Fruit fly (Drosophila melanogaster) whole organism, embryonic: ENCODE results near the gene UbcE2H.

Source experiments
- CG10462 ChIP-seq: fragments of 200-800 bp; sonication (Bioruptor generic); optimal IDR thresholded peaks from 2 replicates; lab custom pipeline; 2016; ENCODE audit warnings: missing biosample characterization, missing genetic modification characterization
- CG10543 ChIP-seq: fragments of 200-800 bp; sonication (Bioruptor generic); optimal IDR thresholded peaks from 3 replicates; lab custom pipeline; 2017; ENCODE audit warnings: missing biosample characterization, mild to moderate bottlenecking, missing genetic modification characterization, moderate library complexity
- CG11398 ChIP-seq: fragments of 200-800 bp; sonication (Bioruptor generic); optimal IDR thresholded peaks from 2 replicates; lab custom pipeline; 2016; ENCODE audit warnings: missing biosample characterization, missing genetic modification characterization
- CG11695 ChIP-seq: fragments of 200-800 bp; sonication (Bioruptor generic); IDR thresholded peaks from 3 replicates; pipeline ENCODE4 v1.3.6; 2022; ENCODE audit warnings: missing biosample characterization, missing genetic modification characterization
- CG12391 ChIP-seq: fragments of 200-800 bp; sonication (Bioruptor generic); optimal IDR thresholded peaks from 3 replicates; lab custom pipeline; 2018; ENCODE audit warnings: missing biosample characterization, mild to moderate bottlenecking, missing genetic modification characterization, moderate library complexity
- CG1647 ChIP-seq: fragments of 200-800 bp; sonication (Bioruptor generic); optimal IDR thresholded peaks from 3 replicates; lab custom pipeline; 2016; ENCODE audit warnings: missing biosample characterization, missing genetic modification characterization
- CG17361 ChIP-seq: fragments of 200-800 bp; sonication (Bioruptor generic); IDR thresholded peaks from 3 replicates; pipeline ENCODE4 v1.3.6; 2022; ENCODE audit warnings: missing biosample characterization, missing genetic modification characterization
- CG17385 ChIP-seq: fragments of 200-800 bp; sonication (Bioruptor generic); optimal IDR thresholded peaks from 3 replicates; lab custom pipeline; 2018; ENCODE audit warnings: missing biosample characterization, mild to moderate bottlenecking, missing genetic modification characterization
- CG17912 ChIP-seq: fragments of 200-800 bp; sonication (Bioruptor generic); optimal IDR thresholded peaks from 2 replicates; lab custom pipeline; 2018; ENCODE audit warnings: missing biosample characterization, mild to moderate bottlenecking, missing genetic modification characterization
- CG2712 ChIP-seq: fragments of 200-800 bp; optimal IDR thresholded peaks from 3 replicates; lab custom pipeline; 2019; ENCODE audit warnings: missing biosample characterization, mild to moderate bottlenecking, missing genetic modification characterization, moderate library complexity
- CG30431 ChIP-seq: fragments of 200-800 bp; sonication (Bioruptor generic); optimal IDR thresholded peaks from 2 replicates; lab custom pipeline; 2017; ENCODE audit warnings: missing biosample characterization, missing genetic modification characterization
- CG31224 ChIP-seq: fragments of 200-800 bp; sonication (Bioruptor generic); IDR thresholded peaks from 2 replicates; pipeline ENCODE4 v1.3.6; 2022; ENCODE audit warnings: missing biosample characterization, missing genetic modification characterization
- CG32772 ChIP-seq: fragments of 200-800 bp; sonication (Bioruptor generic); IDR thresholded peaks from 2 replicates; pipeline ENCODE4 v1.3.6; 2022; ENCODE audit warnings: missing biosample characterization, missing genetic modification characterization
- CG34224 ChIP-seq: fragments of 200-800 bp; sonication (Bioruptor generic); IDR thresholded peaks from 3 replicates; pipeline ENCODE4 v1.3.6; 2022; ENCODE audit warnings: missing biosample characterization, missing genetic modification characterization; ENCODE audit not compliant: partially characterized antibody
- CG4360 ChIP-seq: fragments of 200-800 bp; sonication (Bioruptor generic); IDR thresholded peaks from 2 replicates; pipeline ENCODE4 v1.3.6; 2022; ENCODE audit warnings: missing biosample characterization, missing genetic modification characterization
- CG6175 ChIP-seq: fragments of 200-800 bp; sonication (Bioruptor generic); IDR thresholded peaks from 3 replicates; pipeline ENCODE4 v1.3.6; 2022; ENCODE audit warnings: missing biosample characterization, missing genetic modification characterization
- CG6254 ChIP-seq: fragments of 200-800 bp; sonication (Bioruptor generic); optimal IDR thresholded peaks from 3 replicates; lab custom pipeline; 2017; ENCODE audit warnings: mild to moderate bottlenecking, missing biosample characterization, missing genetic modification reagents, missing genetic modification characterization
- CG7271 ChIP-seq: fragments of 200-800 bp; sonication (Bioruptor generic); optimal IDR thresholded peaks from 2 replicates; lab custom pipeline; 2018; ENCODE audit warnings: missing biosample characterization, mild to moderate bottlenecking, missing genetic modification characterization, moderate library complexity
- CG8924 ChIP-seq: fragments of 200-800 bp; optimal IDR thresholded peaks from 3 replicates; lab custom pipeline; 2019; ENCODE audit warnings: missing biosample characterization, mild to moderate bottlenecking, missing genetic modification characterization, moderate library complexity
- CG9609 ChIP-seq: fragments of 200-800 bp; sonication (Bioruptor generic); optimal IDR thresholded peaks from 3 replicates; lab custom pipeline; 2016; ENCODE audit warnings: missing biosample characterization, missing genetic modification characterization
- CG9727 ChIP-seq: fragments of 200-800 bp; sonication (Bioruptor generic); optimal IDR thresholded peaks from 3 replicates; lab custom pipeline; 2017; ENCODE audit warnings: missing biosample characterization, mild to moderate bottlenecking, missing genetic modification characterization
- D ChIP-seq, 2 experiments: fragments of 200-800 bp in 1 of 2; fragments of >200 bp in 1 of 2; sonication (Bioruptor generic) in 1 of 2; optimal IDR thresholded peaks; 2 replicates in 1 of 2; 3 replicates in 1 of 2; lab custom pipeline; 2017; ENCODE audit warnings: mild to moderate bottlenecking in 1 of 2, missing biosample characterization in 1 of 2, missing genetic modification characterization in 1 of 2, missing genetic modification reagents in 1 of 2
- D19B ChIP-seq: fragments of 200-800 bp; sonication (Bioruptor generic); optimal IDR thresholded peaks from 2 replicates; lab custom pipeline; 2017; ENCODE audit warnings: missing biosample characterization, mild to moderate bottlenecking, missing genetic modification characterization
- Dll ChIP-seq: fragments of 200-800 bp; sonication (Bioruptor generic); IDR thresholded peaks from 4 replicates; pipeline ENCODE4 v1.3.6; 2022; ENCODE audit warnings: missing biosample characterization, missing genetic modification characterization; ENCODE audit not compliant: partially characterized antibody
- Drgx ChIP-seq: fragments of 200-800 bp; sonication (Bioruptor generic); IDR thresholded peaks from 2 replicates; pipeline ENCODE4 v1.3.6; 2022; ENCODE audit warnings: missing biosample characterization, missing genetic modification characterization
- Med ChIP-seq: fragments of 200-800 bp; sonication (Bioruptor generic); peaks from one replicate; lab custom pipeline; 2016; ENCODE audit warnings: missing biosample characterization, missing genetic modification characterization, mild to moderate bottlenecking, inconsistent platforms, moderate library complexity
- NFAT ChIP-seq: fragments of 200-800 bp; sonication (Bioruptor generic); IDR thresholded peaks from 2 replicates; pipeline ENCODE4 v1.3.6; 2022; ENCODE audit warnings: missing biosample characterization, missing genetic modification characterization
- NK7.1 ChIP-seq: fragments of 200-800 bp; sonication (Bioruptor generic); optimal IDR thresholded peaks from 3 replicates; lab custom pipeline; 2016; ENCODE audit warnings: missing biosample characterization, missing genetic modification characterization
- Side ChIP-seq: fragments of 200-800 bp; sonication (Bioruptor generic); optimal IDR thresholded peaks from 2 replicates; lab custom pipeline; 2016; ENCODE audit warnings: missing biosample characterization, missing genetic modification characterization
- Sox100B ChIP-seq: fragments of 200-800 bp; sonication (Bioruptor generic); optimal IDR thresholded peaks from 3 replicates; lab custom pipeline; 2018; ENCODE audit warnings: missing biosample characterization, mild to moderate bottlenecking, missing genetic modification characterization
- Sox102F ChIP-seq: fragments of 200-800 bp; sonication (Bioruptor generic); optimal IDR thresholded peaks from 2 replicates; lab custom pipeline; 2018; ENCODE audit warnings: missing biosample characterization, mild to moderate bottlenecking, missing genetic modification characterization, moderate library complexity
- Xrp1 ChIP-seq: fragments of 200-800 bp; sonication (Bioruptor generic); IDR thresholded peaks from 2 replicates; pipeline ENCODE4 v1.3.6; 2022; ENCODE audit warnings: missing biosample characterization, missing genetic modification characterization
- ato ChIP-seq: fragments of 200-800 bp; sonication (Bioruptor generic); IDR thresholded peaks from 2 replicates; pipeline ENCODE4 v1.3.6; 2022; ENCODE audit warnings: missing biosample characterization, missing genetic modification characterization; ENCODE audit not compliant: partially characterized antibody
- dpn ChIP-seq, 2 experiments: fragments of 200-800 bp; sonication (Bioruptor generic); optimal IDR thresholded peaks; 3 replicates each; lab custom pipeline; 2016; ENCODE audit warnings: missing biosample characterization in 2 of 2, missing genetic modification characterization in 2 of 2
- dysf ChIP-seq: fragments of 200-800 bp; sonication (Bioruptor generic); IDR thresholded peaks from 3 replicates; pipeline ENCODE4 v1.3.6; 2022; ENCODE audit warnings: missing biosample characterization, missing genetic modification characterization
- eve ChIP-seq, 2 experiments: fragments of >200 bp; optimal IDR thresholded peaks; 2 replicates each; lab custom pipeline; 2017; ENCODE audit warnings: missing biosample characterization in 2 of 2, missing genetic modification characterization in 2 of 2
- fd64A ChIP-seq: fragments of 200-800 bp; sonication (Bioruptor generic); optimal IDR thresholded peaks from 3 replicates; lab custom pipeline; 2018; ENCODE audit warnings: missing biosample characterization, mild to moderate bottlenecking, missing genetic modification characterization
- gem ChIP-seq: fragments of 200-800 bp; sonication (Bioruptor generic); optimal IDR thresholded peaks from 2 replicates; lab custom pipeline; 2019; ENCODE audit warnings: missing biosample characterization, mild to moderate bottlenecking, missing genetic modification characterization, moderate library complexity
- grn ChIP-seq: fragments of 200-800 bp; sonication (Bioruptor generic); optimal IDR thresholded peaks from 3 replicates; lab custom pipeline; 2017; ENCODE audit warnings: missing biosample characterization, missing genetic modification characterization
- gt ChIP-seq: fragments of 200-800 bp; sonication (Bioruptor generic); IDR thresholded peaks from 2 replicates; pipeline ENCODE4 v1.3.6; 2022; ENCODE audit warnings: missing biosample characterization, missing genetic modification characterization
- ham ChIP-seq: fragments of 200-800 bp; sonication (Bioruptor generic); IDR thresholded peaks from 2 replicates; pipeline ENCODE4 v1.3.6; 2022; ENCODE audit warnings: missing biosample characterization, missing genetic modification characterization
- lmd ChIP-seq: fragments of 200-800 bp; sonication (Bioruptor generic); IDR thresholded peaks from 2 replicates; pipeline ENCODE4 v1.3.6; 2022; ENCODE audit warnings: missing biosample characterization, missing genetic modification characterization
- nmo ChIP-seq: fragments of 200-800 bp; sonication (Bioruptor generic); optimal IDR thresholded peaks from 2 replicates; lab custom pipeline; 2018; ENCODE audit warnings: missing biosample characterization, mild to moderate bottlenecking, missing genetic modification characterization, moderate library complexity
- odd ChIP-seq: fragments of 200-800 bp; sonication (Bioruptor generic); optimal IDR thresholded peaks from 2 replicates; lab custom pipeline; 2017; ENCODE audit warnings: missing biosample characterization, mild to moderate bottlenecking, missing genetic modification characterization
- ro ChIP-seq: fragments of 200-800 bp; sonication (Bioruptor generic); IDR thresholded peaks from 2 replicates; pipeline ENCODE4 v1.3.6; 2022; ENCODE audit warnings: missing biosample characterization, missing genetic modification characterization
- shn ChIP-seq: fragments of 200-800 bp; sonication (Bioruptor generic); optimal IDR thresholded peaks from 3 replicates; lab custom pipeline; 2016; ENCODE audit warnings: missing biosample characterization, missing genetic modification characterization
- twi ChIP-seq: fragments of 200-800 bp; optimal IDR thresholded peaks from 2 replicates; lab custom pipeline; 2019; ENCODE audit warnings: missing biosample characterization, mild to moderate bottlenecking, missing genetic modification characterization, moderate library complexity
- unc-4 ChIP-seq: fragments of 200-800 bp; sonication (Bioruptor generic); IDR thresholded peaks from 2 replicates; pipeline ENCODE4 v1.3.6; 2022; ENCODE audit warnings: missing biosample characterization, missing genetic modification characterization; ENCODE audit not compliant: partially characterized antibody
- z ChIP-seq: fragments of 200-800 bp; sonication (Bioruptor generic); IDR thresholded peaks from 3 replicates; pipeline ENCODE4 v1.3.6; 2022; ENCODE audit warnings: missing biosample characterization, missing genetic modification characterization
- zen ChIP-seq: fragments of 200-800 bp; sonication (Bioruptor generic); optimal IDR thresholded peaks from 3 replicates; lab custom pipeline; 2018; ENCODE audit warnings: missing biosample characterization, mild to moderate bottlenecking, missing genetic modification characterization, moderate library complexity

UbcE2H gene

dm6 chrX:8057837-8058445, 35.9 kb downstream of the UbcE2H start (continued):
- TF ChIP-seq CG11398 (GFP tag; lab: Kevin White, UChicago) (no peak), CG9727 (GFP tag; lab: Kevin White, UChicago) (peak; percentile 19), CG30431 (GFP tag; lab: Kevin White, UChicago) (no peak), NFAT (no peak), eve (GFP tag; optimal IDR thresholded peaks at IDR 0.05; lab: Kevin White, UChicago) (peak in 1 of 2 experiments; percentile 52), CG11695 (GFP tag; lab: Robert Waterston, UW) (no peak), ato (GFP tag; lab: Robert Waterston, UW) (no peak), CG17385 (GFP tag; lab: Kevin White, UChicago) (peak; percentile 99), dpn (GFP tag; optimal IDR thresholded peaks at IDR 0.05; lab: Kevin White, UChicago) (no peak), CG12391 (tag; lab: Kevin White, UChicago) (peak; percentile 24), z (GFP tag; lab: Robert Waterston, UW) (no peak), grn (GFP tag; lab: Kevin White, UChicago) (no peak), Sox102F (GFP tag; lab: Kevin White, UChicago) (no peak), shn (no peak), Side (no peak), dysf (no peak), Drgx (GFP tag; lab: Robert Waterston, UW) (peak; percentile 19; the same call in 1 of the 2 replicates), CG31224 (GFP tag; lab: Robert Waterston, UW) (no peak), CG8924 (tag; lab: Kevin White, UChicago) (no peak), fd64A (GFP tag; lab: Kevin White, UChicago) (no peak), Med (GFP tag; lab: Kevin White, UChicago) (no peak), lmd (GFP tag; lab: Robert Waterston, UW) (no peak), zen (tag; lab: Kevin White, UChicago) (no peak), D (optimal IDR thresholded peaks at IDR 0.05; lab: Kevin White, UChicago) (no peak), D (GFP tag; optimal IDR thresholded peaks at IDR 0.05; lab: Kevin White, UChicago) (peak; percentile 21), CG4360 (GFP tag; lab: Robert Waterston, UW) (peak; percentile 39), Sox100B (GFP tag; lab: Kevin White, UChicago) (peak; percentile 39), Dll (GFP tag; lab: Robert Waterston, UW) (no peak), CG34224 (GFP tag; lab: Robert Waterston, UW) (peak; percentile 43; the same call in 2 of the 3 replicates), CG2712 (tag; lab: Kevin White, UChicago) (peak; percentile 12), gem (tag; lab: Kevin White, UChicago) (peak; percentile 34), gt (GFP tag; lab: Robert Waterston, UW) (no peak), twi (tag; lab: Kevin White, UChicago) (no peak), ham (GFP tag; lab: Robert Waterston, UW) (no peak), Xrp1 (no peak), CG9609 (no peak), CG1647 (no peak), ro (no peak), CG10543 (GFP tag; lab: Kevin White, UChicago) (no peak), D19B (GFP tag; lab: Kevin White, UChicago) (no peak), unc-4 (0 out of 2 replicates have a peak, but pooled peaks have one; percentile 29), CG17912 (no peak), CG6175 (GFP tag; lab: Robert Waterston, UW) (no peak), CG32772 (GFP tag; lab: Robert Waterston, UW) (no peak), nmo (GFP tag; lab: Kevin White, UChicago) (no peak), CG6254 (GFP tag; lab: Kevin White, UChicago) (no peak), CG10462 (no peak), NK7.1 (GFP tag; lab: Kevin White, UChicago) (no peak), odd (no peak), CG17361 (GFP tag; lab: Robert Waterston, UW) (0 out of 3 replicates have a peak, but pooled peaks have one; percentile 12), CG7271 (no peak)
